Worm (Caenorhabditis elegans) whole organism, young adult: ENCODE results near the gene M01E10.3.
A peak's percentile ranks its signal among the peaks of the same experiment; 100 is the strongest.

Source experiments
- B0019.2 ChIP-seq: fragments of 200-800 bp; sonication (Bioruptor generic); conservative IDR thresholded peaks from 2 replicates; pipeline ENCODE4 v1.3.6; 2022; ENCODE audit warnings: missing genetic modification reagents, missing genetic modification characterization, missing compliant biosample characterization
- B0261.1 ChIP-seq: sonication (generic microtip); optimal IDR thresholded peaks from 2 replicates; lab custom pipeline; 2016; ENCODE audit warnings: mild to moderate bottlenecking, missing genetic modification characterization, moderate library complexity, missing compliant biosample characterization
- B0336.3 ChIP-seq: fragments of 200-800 bp; sonication (Bioruptor generic); IDR thresholded peaks from 2 replicates; pipeline ENCODE4 v1.3.6; 2022; ENCODE audit warnings: missing genetic modification characterization, missing compliant biosample characterization
- F22D6.2 ChIP-seq: sonication (generic microtip); optimal IDR thresholded peaks from 2 replicates; lab custom pipeline; 2016; ENCODE audit warnings: mild to moderate bottlenecking, missing genetic modification characterization, missing compliant biosample characterization
- F33H1.4 ChIP-seq: fragments of 200-800 bp; sonication (Bioruptor generic); IDR thresholded peaks from 2 replicates; pipeline ENCODE4 v1.3.6; 2022; ENCODE audit warnings: missing genetic modification reagents, missing genetic modification characterization, missing compliant biosample characterization
- F49E8.2 ChIP-seq: sonication (generic microtip); optimal IDR thresholded peaks from 3 replicates; lab custom pipeline; 2017; ENCODE audit warnings: missing genetic modification characterization, mild to moderate bottlenecking, missing compliant biosample characterization, antibody characterized with exemption, moderate library complexity; ENCODE audit not compliant: insufficient read depth
- T26A5.8 ChIP-seq: sonication (generic microtip); optimal IDR thresholded peaks from 2 replicates; lab custom pipeline; 2016; ENCODE audit warnings: missing genetic modification characterization, missing compliant biosample characterization
- Y67H2A.10 ChIP-seq: fragments of 200-800 bp; sonication (Bioruptor generic); conservative IDR thresholded peaks from 2 replicates; pipeline ENCODE4 v1.3.6; 2022; ENCODE audit warnings: missing genetic modification reagents, missing genetic modification characterization, missing compliant biosample characterization
- Y95B8A.8 ChIP-seq: fragments of 200-800 bp; sonication (Bioruptor generic); IDR thresholded peaks from 2 replicates; pipeline ENCODE4 v1.3.6; 2022; ENCODE audit warnings: missing genetic modification reagents, missing genetic modification characterization, missing compliant biosample characterization
- ama-1 ChIP-seq, 3 experiments: fragments of 150-350 bp in 1 of 3; sonication (generic microtip) in 2 of 3; optimal IDR thresholded peaks; 2 replicates each; lab custom pipeline; 2014 to 2018; ENCODE audit warnings: missing biosample characterization in 2 of 3, missing genetic modification characterization in 2 of 3, missing genetic modification reagents in 2 of 3
- aptf-2 ChIP-seq: fragments of 200-800 bp; sonication (Bioruptor generic); conservative IDR thresholded peaks from 2 replicates; pipeline ENCODE4 v1.3.6; 2022; ENCODE audit warnings: missing genetic modification reagents, missing genetic modification characterization, missing compliant biosample characterization
- bed-1 ChIP-seq: fragments of 200-800 bp; sonication (Bioruptor generic); IDR thresholded peaks from 2 replicates; pipeline ENCODE4 v1.3.6; 2022; ENCODE audit warnings: missing genetic modification reagents, missing genetic modification characterization, missing compliant biosample characterization
- bed-2 ChIP-seq: fragments of 200-800 bp; sonication (Bioruptor generic); IDR thresholded peaks from 2 replicates; pipeline ENCODE4 v1.3.6; 2022; ENCODE audit warnings: missing genetic modification reagents, missing genetic modification characterization, missing compliant biosample characterization
- ccch-3 ChIP-seq: fragments of 200-800 bp; sonication (Bioruptor generic); optimal IDR thresholded peaks from 2 replicates; lab custom pipeline; 2018; ENCODE audit warnings: mild to moderate bottlenecking, missing genetic modification characterization, missing compliant biosample characterization
- cebp-1 ChIP-seq, 2 experiments: fragments of 200-800 bp in 1 of 2; sonication (Bioruptor generic) in 1 of 2; sonication (generic microtip) in 1 of 2; IDR thresholded peaks in 1 of 2; optimal IDR thresholded peaks in 1 of 2; 2 replicates each; pipeline versions ENCODE4 v1.3.6 to Lab custom; 2017 to 2022; ENCODE audit warnings: missing compliant biosample characterization in 2 of 2, missing genetic modification characterization in 2 of 2, mild to moderate bottlenecking in 1 of 2, missing genetic modification reagents in 1 of 2, moderate library complexity in 1 of 2
- ceh-27 ChIP-seq: fragments of 200-800 bp; sonication (Bioruptor generic); optimal IDR thresholded peaks from 2 replicates; lab custom pipeline; 2018; ENCODE audit warnings: mild to moderate bottlenecking, missing genetic modification characterization, moderate library complexity, missing compliant biosample characterization
- ceh-40 ChIP-seq: fragments of 200-800 bp; sonication (Bioruptor generic); IDR thresholded peaks from 2 replicates; pipeline ENCODE4 v1.3.6; 2022; ENCODE audit warnings: missing genetic modification characterization, missing compliant biosample characterization
- ceh-79 ChIP-seq: sonication (generic microtip); optimal IDR thresholded peaks from 2 replicates; lab custom pipeline; 2017; ENCODE audit warnings: mild to moderate bottlenecking, missing genetic modification characterization, missing compliant biosample characterization
- ceh-91 ChIP-seq: fragments of 200-800 bp; sonication (Bioruptor generic); IDR thresholded peaks from 2 replicates; pipeline ENCODE4 v1.3.6; 2022; ENCODE audit warnings: missing genetic modification reagents, missing genetic modification characterization, missing compliant biosample characterization
- dox-1 ChIP-seq: fragments of 200-800 bp; sonication (Bioruptor generic); IDR thresholded peaks from 2 replicates; pipeline ENCODE4 v1.3.6; 2022; ENCODE audit warnings: missing genetic modification reagents, missing genetic modification characterization, missing compliant biosample characterization
- dpff-1 ChIP-seq: sonication (generic microtip); optimal IDR thresholded peaks from 2 replicates; lab custom pipeline; 2017; ENCODE audit warnings: mild to moderate bottlenecking, missing genetic modification characterization, missing compliant biosample characterization
- dpl-1 ChIP-seq: fragments of 150-350 bp; optimal IDR thresholded peaks from 2 replicates; lab custom pipeline; 2014; ENCODE audit warnings: missing biosample characterization, missing genetic modification reagents, missing genetic modification characterization
- egl-18 ChIP-seq: fragments of 200-800 bp; sonication (Bioruptor generic); IDR thresholded peaks from 2 replicates; pipeline ENCODE4 v1.3.6; 2022; ENCODE audit warnings: missing genetic modification reagents, missing genetic modification characterization, missing compliant biosample characterization
- him-1 ChIP-seq: sonication (generic microtip); optimal IDR thresholded peaks from 2 replicates; lab custom pipeline; 2016; ENCODE audit warnings: missing genotype, missing genetic modification reagents, missing genetic modification characterization, missing compliant biosample characterization
- hlh-12 ChIP-seq: sonication (generic microtip); optimal IDR thresholded peaks from 2 replicates; lab custom pipeline; 2016; ENCODE audit warnings: missing genetic modification characterization, missing compliant biosample characterization
- lin-26 ChIP-seq: fragments of 200-800 bp; sonication (Bioruptor generic); IDR thresholded peaks from 2 replicates; pipeline ENCODE4 v1.3.6; 2022; ENCODE audit warnings: missing genetic modification reagents, missing genetic modification characterization, missing compliant biosample characterization
- lin-35 ChIP-seq, 3 experiments: fragments of 150-350 bp in 2 of 3; sonication (generic microtip) in 1 of 3; optimal IDR thresholded peaks; 2 replicates each; lab custom pipeline; 2014 to 2018; ENCODE audit warnings: missing biosample characterization in 3 of 3, missing genetic modification characterization in 3 of 3, missing genetic modification reagents in 3 of 3
- lin-40 ChIP-seq: sonication (generic microtip); optimal IDR thresholded peaks from 2 replicates; lab custom pipeline; 2016; ENCODE audit warnings: missing genetic modification characterization, mild to moderate bottlenecking, missing compliant biosample characterization, missing genotype, missing genetic modification reagents
- madf-8 ChIP-seq: fragments of 200-800 bp; sonication (Bioruptor generic); conservative IDR thresholded peaks from 2 replicates; pipeline ENCODE4 v1.3.6; 2022; ENCODE audit warnings: missing genetic modification reagents, missing genetic modification characterization, missing compliant biosample characterization
- mcd-1 ChIP-seq: fragments of 200-800 bp; sonication (Bioruptor generic); IDR thresholded peaks from 2 replicates; pipeline ENCODE4 v1.3.6; 2022; ENCODE audit warnings: missing genetic modification reagents, missing genetic modification characterization, missing compliant biosample characterization
- mes-4 ChIP-seq: sonication (generic microtip); optimal IDR thresholded peaks from 2 replicates; lab custom pipeline; 2016; ENCODE audit warnings: missing genotype, missing genetic modification characterization, missing compliant biosample characterization
- mxl-1 ChIP-seq: sonication (generic microtip); optimal IDR thresholded peaks from 2 replicates; lab custom pipeline; 2016; ENCODE audit warnings: missing genetic modification characterization, missing compliant biosample characterization
- nfya-1 ChIP-seq: sonication (generic microtip); optimal IDR thresholded peaks from 2 replicates; lab custom pipeline; 2017; ENCODE audit warnings: antibody characterized with exemption, missing compliant biosample characterization, missing genetic modification characterization, borderline replicate concordance; ENCODE audit not compliant: insufficient read depth
- nfyb-1 ChIP-seq: fragments of 200-800 bp; sonication (Bioruptor generic); IDR thresholded peaks from 2 replicates; pipeline ENCODE4 v1.3.6; 2022; ENCODE audit warnings: missing genetic modification reagents, missing genetic modification characterization, missing compliant biosample characterization
- nhr-27 ChIP-seq: fragments of 200-800 bp; sonication (Bioruptor generic); optimal IDR thresholded peaks from 2 replicates; lab custom pipeline; 2018; ENCODE audit warnings: mild to moderate bottlenecking, missing genetic modification characterization, moderate library complexity, missing compliant biosample characterization
- nhr-90 ChIP-seq: sonication (generic microtip); optimal IDR thresholded peaks from 2 replicates; lab custom pipeline; 2016; ENCODE audit warnings: missing genotype, mild to moderate bottlenecking, missing genetic modification characterization, missing compliant biosample characterization
- pbrm-1 ChIP-seq: fragments of 200-800 bp; sonication (Bioruptor generic); IDR thresholded peaks from 2 replicates; pipeline ENCODE4 v1.3.6; 2022; ENCODE audit warnings: missing genetic modification reagents, missing genetic modification characterization, missing compliant biosample characterization
- pha-4 ChIP-seq: fragments of 150-350 bp; sonication (generic microtip); optimal IDR thresholded peaks from 2 replicates; lab custom pipeline; 2014; ENCODE audit warnings: missing biosample characterization, missing genetic modification reagents, missing genetic modification characterization
- rpc-1 ChIP-seq, 2 experiments: fragments of 150-350 bp in 1 of 2; sonication (generic microtip) in 1 of 2; optimal IDR thresholded peaks; 2 replicates each; lab custom pipeline; 2014 to 2018; ENCODE audit warnings: missing biosample characterization in 1 of 2, missing genetic modification characterization in 1 of 2, missing genetic modification reagents in 1 of 2, missing genotype in 1 of 2
- tbp1 ChIP-seq: fragments of 200-800 bp; sonication (Bioruptor generic); optimal IDR thresholded peaks from 2 replicates; lab custom pipeline; 2018; ENCODE audit warnings: mild to moderate bottlenecking, missing genetic modification characterization, missing compliant biosample characterization
- tbx-9 ChIP-seq: sonication (generic microtip); optimal IDR thresholded peaks from 2 replicates; lab custom pipeline; 2016; ENCODE audit warnings: borderline replicate concordance, missing genetic modification characterization, inconsistent platforms, missing compliant biosample characterization
- ztf-18 ChIP-seq: sonication (generic microtip); optimal IDR thresholded peaks from 2 replicates; lab custom pipeline; 2016; ENCODE audit warnings: missing genotype, mild to moderate bottlenecking, missing genetic modification characterization, missing compliant biosample characterization
- ztf-22 ChIP-seq: fragments of 200-800 bp; sonication (Bioruptor generic); optimal IDR thresholded peaks from 2 replicates; lab custom pipeline; 2018; ENCODE audit warnings: mild to moderate bottlenecking, missing genetic modification characterization, moderate library complexity, missing compliant biosample characterization
- ztf-26 ChIP-seq: sonication (generic microtip); optimal IDR thresholded peaks from 2 replicates; lab custom pipeline; 2017; ENCODE audit warnings: missing genetic modification characterization, missing compliant biosample characterization
- ztf-28 ChIP-seq: fragments of 200-800 bp; sonication (Bioruptor generic); IDR thresholded peaks from 2 replicates; pipeline ENCODE4 v1.3.6; 2022; ENCODE audit warnings: missing genetic modification reagents, missing genetic modification characterization, missing compliant biosample characterization

The M01E10.3 gene

ce11 chrIII:2032327-2033093 lies 21.5 kb downstream of the M01E10.3 start (continued):
- TF ChIP-seq Y67H2A.10 (GFP tag; lab: Robert Waterston, UW) (no peak), B0019.2 (GFP tag; lab: Robert Waterston, UW) (peak; percentile 48; the same call in 1 of the 2 replicates), nfyb-1 (peak; percentile 39; the same call in 1 of the 2 replicates), dpl-1 (GFP tag; lab: Kevin White, UChicago) (no peak), tbx-9 (no peak), ceh-91 (GFP tag; lab: Robert Waterston, UW) (peak; percentile 23; the same call in 1 of the 2 replicates), dpff-1 (tag; lab: Kevin White, UChicago) (no peak), bed-1 (no peak), F22D6.2 (tag; lab: Kevin White, UChicago) (no peak), ama-1 (optimal IDR thresholded peaks at IDR 0.05; lab: Kevin White, UChicago) (no peak), ama-1 (GFP tag; optimal IDR thresholded peaks at IDR 0.05; lab: Kevin White, UChicago) (peak in 1 of 2 experiments; percentile 77), madf-8 (0 out of 2 replicates have a peak, but pooled peaks have one; percentile 7), T26A5.8 (tag; lab: Kevin White, UChicago) (peak; percentile 35), Y95B8A.8 (GFP tag; lab: Robert Waterston, UW) (no peak), pbrm-1 (GFP tag; lab: Robert Waterston, UW) (peak; percentile 54; the same call in 1 of the 2 replicates), egl-18 (GFP tag; lab: Robert Waterston, UW) (no peak), B0336.3 (peak; percentile 9; the same call in 1 of the 2 replicates), F33H1.4 (GFP tag; lab: Robert Waterston, UW) (peak; percentile 45), nfya-1 (tag; lab: Kevin White, UChicago) (no peak), mcd-1 (GFP tag; lab: Robert Waterston, UW) (peak; percentile 97), rpc-1 (optimal IDR thresholded peaks at IDR 0.05; lab: Kevin White, UChicago) (peak; percentile 62), rpc-1 (tag; optimal IDR thresholded peaks at IDR 0.05; lab: Kevin White, UChicago) (peak; percentile 90), him-1 (tag; lab: Kevin White, UChicago) (peak; percentile 63), ccch-3 (no peak), aptf-2 (GFP tag; lab: Robert Waterston, UW) (0 out of 2 replicates have a peak, but pooled peaks have one; percentile 33), ztf-22 (GFP tag; lab: Kevin White, UChicago) (peak; percentile 11), lin-26 (GFP tag; lab: Robert Waterston, UW) (peak; percentile 70), ceh-79 (tag; lab: Kevin White, UChicago) (no peak), lin-35 (GFP tag; optimal IDR thresholded peaks at IDR 0.05; lab: Kevin White, UChicago) (peak in 1 of 3 experiments; percentile 7), mes-4 (no peak), tbp1 (GFP tag; lab: Kevin White, UChicago) (peak; percentile 97), dox-1 (GFP tag; lab: Robert Waterston, UW) (peak; percentile 52; the same call in 1 of the 2 replicates), ceh-27 (GFP tag; lab: Kevin White, UChicago) (peak; percentile 28), bed-2 (GFP tag; lab: Robert Waterston, UW) (no peak), B0261.1 (peak; percentile 82), lin-40 (no peak), ztf-26 (no peak), mxl-1 (tag; lab: Kevin White, UChicago) (peak; percentile 53), hlh-12 (no peak), ztf-18 (tag; lab: Kevin White, UChicago) (peak; percentile 25), F49E8.2 (tag; lab: Kevin White, UChicago) (no peak), cebp-1 (GFP tag; IDR thresholded peaks at IDR 0.05; lab: Robert Waterston, UW) (0 out of 2 replicates have a peak, but pooled peaks have one; percentile 17), cebp-1 (tag; optimal IDR thresholded peaks at IDR 0.05; lab: Kevin White, UChicago) (peak; percentile 23), nhr-90 (tag; lab: Kevin White, UChicago) (peak; percentile 37), ztf-28 (GFP tag; lab: Robert Waterston, UW) (no peak), pha-4 (tag; lab: Kevin White, UChicago) (no peak), nhr-27 (tag; lab: Kevin White, UChicago) (no peak), ceh-40 (GFP tag; lab: Robert Waterston, UW) (peak; percentile 68; the same call in 1 of the 2 replicates)
